Worm (Caenorhabditis elegans) whole organism, young adult: ENCODE measurements around the gene saps-1.

ENCODE experiments used
- F10E7.11 ChIP-seq: sonication (generic microtip); optimal IDR thresholded peaks from 2 replicates; lab custom pipeline; 2017; ENCODE audit warnings: mild to moderate bottlenecking, missing genetic modification characterization, moderate library complexity, missing compliant biosample characterization
- F22D6.2 ChIP-seq: sonication (generic microtip); optimal IDR thresholded peaks from 2 replicates; lab custom pipeline; 2016; ENCODE audit warnings: mild to moderate bottlenecking, missing genetic modification characterization, missing compliant biosample characterization
- F23B12.7 ChIP-seq: sonication (generic microtip); optimal IDR thresholded peaks from 2 replicates; lab custom pipeline; 2017; ENCODE audit warnings: missing genetic modification characterization, mild to moderate bottlenecking, missing compliant biosample characterization, antibody characterized with exemption, moderate library complexity; ENCODE audit not compliant: insufficient read depth
- F37B4.10 ChIP-seq: fragments of 200-800 bp; sonication (Bioruptor generic); IDR thresholded peaks from 2 replicates; pipeline ENCODE4 v1.3.6; 2022; ENCODE audit warnings: missing genetic modification characterization, missing compliant biosample characterization
- F39B2.1 ChIP-seq: fragments of 200-800 bp; sonication (Bioruptor generic); IDR thresholded peaks from 2 replicates; pipeline ENCODE4 v1.3.6; 2022; ENCODE audit warnings: missing genetic modification reagents, missing genetic modification characterization, missing compliant biosample characterization
- F49E8.2 ChIP-seq: sonication (generic microtip); optimal IDR thresholded peaks from 3 replicates; lab custom pipeline; 2017; ENCODE audit warnings: missing genetic modification characterization, mild to moderate bottlenecking, missing compliant biosample characterization, antibody characterized with exemption, moderate library complexity; ENCODE audit not compliant: insufficient read depth
- F57C9.4 ChIP-seq: sonication (generic microtip); optimal IDR thresholded peaks from 2 replicates; lab custom pipeline; 2017; ENCODE audit warnings: mild to moderate bottlenecking, missing genetic modification characterization, missing compliant biosample characterization
- K11D2.4 ChIP-seq: fragments of 200-800 bp; sonication (Bioruptor generic); IDR thresholded peaks from 2 replicates; pipeline ENCODE4 v1.3.6; 2022; ENCODE audit warnings: missing genetic modification reagents, missing genetic modification characterization, missing compliant biosample characterization
- K12H6.12 ChIP-seq: fragments of 200-800 bp; sonication (Bioruptor generic); optimal IDR thresholded peaks from 2 replicates; lab custom pipeline; 2018; ENCODE audit warnings: mild to moderate bottlenecking, missing genetic modification characterization, missing compliant biosample characterization
- T26A5.8 ChIP-seq: sonication (generic microtip); optimal IDR thresholded peaks from 2 replicates; lab custom pipeline; 2016; ENCODE audit warnings: missing genetic modification characterization, missing compliant biosample characterization
- Y53F4B.3 ChIP-seq: fragments of 200-800 bp; sonication (Bioruptor generic); IDR thresholded peaks from 2 replicates; pipeline ENCODE4 v1.3.6; 2022; ENCODE audit warnings: missing genetic modification reagents, missing genetic modification characterization, missing compliant biosample characterization
- Y56A3A.18 ChIP-seq: fragments of 200-800 bp; sonication (Bioruptor generic); IDR thresholded peaks from 2 replicates; pipeline ENCODE4 v1.3.6; 2022; ENCODE audit warnings: missing genetic modification reagents, missing genetic modification characterization, missing compliant biosample characterization
- ZK185.1 ChIP-seq: sonication (generic microtip); optimal IDR thresholded peaks from 2 replicates; lab custom pipeline; 2016; ENCODE audit warnings: mild to moderate bottlenecking, missing genetic modification characterization, missing compliant biosample characterization; ENCODE audit not compliant: poor library complexity, severe bottlenecking
- athp-1 ChIP-seq: sonication (generic microtip); optimal IDR thresholded peaks from 2 replicates; lab custom pipeline; 2017; ENCODE audit warnings: mild to moderate bottlenecking, missing genetic modification characterization, missing compliant biosample characterization
- bed-1 ChIP-seq: fragments of 200-800 bp; sonication (Bioruptor generic); IDR thresholded peaks from 2 replicates; pipeline ENCODE4 v1.3.6; 2022; ENCODE audit warnings: missing genetic modification reagents, missing genetic modification characterization, missing compliant biosample characterization
- bed-2 ChIP-seq: fragments of 200-800 bp; sonication (Bioruptor generic); IDR thresholded peaks from 2 replicates; pipeline ENCODE4 v1.3.6; 2022; ENCODE audit warnings: missing genetic modification reagents, missing genetic modification characterization, missing compliant biosample characterization
- cebp-2 ChIP-seq: fragments of 200-800 bp; sonication (Bioruptor generic); IDR thresholded peaks from 2 replicates; pipeline ENCODE4 v1.3.6; 2022; ENCODE audit warnings: missing genetic modification characterization, missing compliant biosample characterization
- ceh-100 ChIP-seq: fragments of 200-800 bp; sonication (Bioruptor generic); IDR thresholded peaks from 2 replicates; pipeline ENCODE4 v1.3.6; 2022; ENCODE audit warnings: missing genetic modification reagents, missing genetic modification characterization, missing compliant biosample characterization
- ceh-58 ChIP-seq: fragments of 200-800 bp; sonication (Bioruptor generic); IDR thresholded peaks from 2 replicates; pipeline ENCODE4 v1.3.6; 2022; ENCODE audit warnings: missing genetic modification characterization, missing compliant biosample characterization
- ceh-91 ChIP-seq: fragments of 200-800 bp; sonication (Bioruptor generic); IDR thresholded peaks from 2 replicates; pipeline ENCODE4 v1.3.6; 2022; ENCODE audit warnings: missing genetic modification reagents, missing genetic modification characterization, missing compliant biosample characterization
- dox-1 ChIP-seq: fragments of 200-800 bp; sonication (Bioruptor generic); IDR thresholded peaks from 2 replicates; pipeline ENCODE4 v1.3.6; 2022; ENCODE audit warnings: missing genetic modification reagents, missing genetic modification characterization, missing compliant biosample characterization
- dpff-1 ChIP-seq: sonication (generic microtip); optimal IDR thresholded peaks from 2 replicates; lab custom pipeline; 2017; ENCODE audit warnings: mild to moderate bottlenecking, missing genetic modification characterization, missing compliant biosample characterization
- dpl-1 ChIP-seq: fragments of 150-350 bp; optimal IDR thresholded peaks from 2 replicates; lab custom pipeline; 2014; ENCODE audit warnings: missing biosample characterization, missing genetic modification reagents, missing genetic modification characterization
- ekl-4 ChIP-seq: fragments of 200-800 bp; sonication (Bioruptor generic); IDR thresholded peaks from 2 replicates; pipeline ENCODE4 v1.3.6; 2022; ENCODE audit warnings: missing genetic modification reagents, missing genetic modification characterization, missing compliant biosample characterization
- gei-17 ChIP-seq: fragments of 200-800 bp; sonication (Bioruptor generic); optimal IDR thresholded peaks from 2 replicates; lab custom pipeline; 2018; ENCODE audit warnings: mild to moderate bottlenecking, missing genetic modification characterization, missing compliant biosample characterization
- him-1 ChIP-seq: sonication (generic microtip); optimal IDR thresholded peaks from 2 replicates; lab custom pipeline; 2016; ENCODE audit warnings: missing genotype, missing genetic modification reagents, missing genetic modification characterization, missing compliant biosample characterization
- hmg-1.2 ChIP-seq: fragments of 200-800 bp; sonication (Bioruptor generic); IDR thresholded peaks from 2 replicates; pipeline ENCODE4 v1.3.6; 2022; ENCODE audit warnings: missing genetic modification reagents, missing genetic modification characterization, missing compliant biosample characterization
- hmg-20 ChIP-seq: fragments of 200-800 bp; sonication (Bioruptor generic); IDR thresholded peaks from 2 replicates; pipeline ENCODE4 v1.3.6; 2022; ENCODE audit warnings: missing genetic modification reagents, missing genetic modification characterization, missing compliant biosample characterization
- hrde-1 ChIP-seq: sonication (generic microtip); optimal IDR thresholded peaks from 2 replicates; lab custom pipeline; 2016; ENCODE audit warnings: missing genetic modification characterization, mild to moderate bottlenecking, missing compliant biosample characterization, moderate library complexity, missing genotype, missing genetic modification reagents, borderline replicate concordance
- let-607 ChIP-seq, 2 experiments: fragments of 200-800 bp in 1 of 2; sonication (Bioruptor generic) in 1 of 2; sonication (generic microtip) in 1 of 2; optimal IDR thresholded peaks; 2 replicates each; lab custom pipeline; 2016 to 2018; ENCODE audit warnings: mild to moderate bottlenecking in 2 of 2, missing compliant biosample characterization in 2 of 2, missing genetic modification characterization in 2 of 2, moderate library complexity in 2 of 2, missing genotype in 1 of 2
- lin-40 ChIP-seq: sonication (generic microtip); optimal IDR thresholded peaks from 2 replicates; lab custom pipeline; 2016; ENCODE audit warnings: missing genetic modification characterization, mild to moderate bottlenecking, missing compliant biosample characterization, missing genotype, missing genetic modification reagents
- madf-10 ChIP-seq: sonication (generic microtip); optimal IDR thresholded peaks from 2 replicates; lab custom pipeline; 2016; ENCODE audit warnings: mild to moderate bottlenecking, missing genetic modification characterization, missing compliant biosample characterization
- madf-6 ChIP-seq: fragments of 200-800 bp; sonication (Bioruptor generic); IDR thresholded peaks from 2 replicates; pipeline ENCODE4 v1.3.6; 2022; ENCODE audit warnings: missing genetic modification reagents, missing genetic modification characterization, missing compliant biosample characterization
- mel-28 ChIP-seq: sonication (generic microtip); optimal IDR thresholded peaks from 2 replicates; lab custom pipeline; 2016; ENCODE audit warnings: borderline replicate concordance, mild to moderate bottlenecking, missing genetic modification characterization, missing compliant biosample characterization
- mxl-1 ChIP-seq: sonication (generic microtip); optimal IDR thresholded peaks from 2 replicates; lab custom pipeline; 2016; ENCODE audit warnings: missing genetic modification characterization, missing compliant biosample characterization
- nfya-1 ChIP-seq: sonication (generic microtip); optimal IDR thresholded peaks from 2 replicates; lab custom pipeline; 2017; ENCODE audit warnings: antibody characterized with exemption, missing compliant biosample characterization, missing genetic modification characterization, borderline replicate concordance; ENCODE audit not compliant: insufficient read depth
- nfya-2 ChIP-seq: fragments of 200-800 bp; sonication (Bioruptor generic); IDR thresholded peaks from 2 replicates; pipeline ENCODE4 v1.3.6; 2022; ENCODE audit warnings: missing genetic modification reagents, missing genetic modification characterization, missing compliant biosample characterization
- nhr-27 ChIP-seq: fragments of 200-800 bp; sonication (Bioruptor generic); optimal IDR thresholded peaks from 2 replicates; lab custom pipeline; 2018; ENCODE audit warnings: mild to moderate bottlenecking, missing genetic modification characterization, moderate library complexity, missing compliant biosample characterization
- nhr-80 ChIP-seq: sonication (generic microtip); optimal IDR thresholded peaks from 2 replicates; lab custom pipeline; 2016; ENCODE audit warnings: missing genetic modification characterization, missing compliant biosample characterization
- repo-1 ChIP-seq: sonication (generic microtip); optimal IDR thresholded peaks from 2 replicates; lab custom pipeline; 2017; ENCODE audit warnings: mild to moderate bottlenecking, missing genetic modification characterization, missing compliant biosample characterization
- tlf-1 ChIP-seq: fragments of 200-800 bp; sonication (Bioruptor generic); optimal IDR thresholded peaks from 2 replicates; lab custom pipeline; 2018; ENCODE audit warnings: mild to moderate bottlenecking, missing genetic modification characterization, missing compliant biosample characterization
- unc-130 ChIP-seq: sonication (generic microtip); optimal IDR thresholded peaks from 2 replicates; lab custom pipeline; 2016; ENCODE audit warnings: missing genetic modification reagents, missing genetic modification characterization, missing compliant biosample characterization
- ztf-28 ChIP-seq: fragments of 200-800 bp; sonication (Bioruptor generic); IDR thresholded peaks from 2 replicates; pipeline ENCODE4 v1.3.6; 2022; ENCODE audit warnings: missing genetic modification reagents, missing genetic modification characterization, missing compliant biosample characterization
- ztf-3 ChIP-seq: fragments of 200-800 bp; sonication (Bioruptor generic); optimal IDR thresholded peaks from 2 replicates; lab custom pipeline; 2018; ENCODE audit warnings: mild to moderate bottlenecking, missing genetic modification characterization, missing compliant biosample characterization
- ztf-6 ChIP-seq: fragments of 200-800 bp; sonication (Bioruptor generic); IDR thresholded peaks from 2 replicates; pipeline ENCODE4 v1.3.6; 2022; ENCODE audit warnings: missing genetic modification reagents, missing genetic modification characterization, missing compliant biosample characterization

saps-1 gene

ce11 chrII:11288148-11288547, 9.3 kb upstream of the saps-1 start:
- TF ChIP-seq F57C9.4 (tag; lab: Kevin White, UChicago) (no peak), F49E8.2 (no peak)
- TF ChIP-seq, all 124 proteins: peak for 0

ce11 chrII:11290109-11290784, 7.2 kb upstream of the saps-1 start, which contains the start of gene C47G2.3:
C47G2.3 (minus strand) TSS chrII:11290159.
- TF ChIP-seq him-1 (tag; lab: Kevin White, UChicago) (peak; percentile 38), dox-1 (GFP tag; lab: Robert Waterston, UW) (peak; percentile 31; the same call in 1 of the 2 replicates), madf-10 (tag; lab: Kevin White, UChicago) (peak; percentile 9), nfya-2 (GFP tag; lab: Robert Waterston, UW) (no peak), F22D6.2 (tag; lab: Kevin White, UChicago) (no peak), ztf-3 (no peak), ekl-4 (GFP tag; lab: Robert Waterston, UW) (peak; percentile 37; the same call in 1 of the 2 replicates), bed-1 (GFP tag; lab: Robert Waterston, UW) (no peak), cebp-2 (GFP tag; lab: Robert Waterston, UW) (no peak), bed-2 (GFP tag; lab: Robert Waterston, UW) (0 out of 2 replicates have a peak, but pooled peaks have one; percentile 51), nhr-27 (tag; lab: Kevin White, UChicago) (no peak), mel-28 (tag; lab: Kevin White, UChicago) (no peak), Y53F4B.3 (GFP tag; lab: Robert Waterston, UW) (no peak), nhr-80 (tag; lab: Kevin White, UChicago) (no peak), lin-40 (tag; lab: Kevin White, UChicago) (no peak), hmg-20 (0 out of 2 replicates have a peak, but pooled peaks have one; percentile 26), dpff-1 (tag; lab: Kevin White, UChicago) (no peak), dpl-1 (peak; percentile 25), F10E7.11 (tag; lab: Kevin White, UChicago) (no peak), F57C9.4 (tag; lab: Kevin White, UChicago) (no peak), madf-6 (GFP tag; lab: Robert Waterston, UW) (peak; percentile 74), F23B12.7 (tag; lab: Kevin White, UChicago) (no peak), repo-1 (tag; lab: Kevin White, UChicago) (no peak), F39B2.1 (GFP tag; lab: Robert Waterston, UW) (0 out of 2 replicates have a peak, but pooled peaks have one; percentile 3), F37B4.10 (GFP tag; lab: Robert Waterston, UW) (no peak), ztf-28 (GFP tag; lab: Robert Waterston, UW) (no peak), let-607 (tag; optimal IDR thresholded peaks at IDR 0.05; lab: Kevin White, UChicago) (peak in 1 of 2 experiments; percentile 51), hmg-1.2 (GFP tag; lab: Robert Waterston, UW) (0 out of 2 replicates have a peak, but pooled peaks have one; percentile 8), gei-17 (GFP tag; lab: Kevin White, UChicago) (no peak), nfya-1 (tag; lab: Kevin White, UChicago) (no peak), ceh-58 (GFP tag; lab: Robert Waterston, UW) (no peak), tlf-1 (GFP tag; lab: Kevin White, UChicago) (peak; percentile 17), mxl-1 (tag; lab: Kevin White, UChicago) (no peak), athp-1 (tag; lab: Kevin White, UChicago) (peak; percentile 67), ZK185.1 (peak; percentile 77), ceh-100 (GFP tag; lab: Robert Waterston, UW) (no peak), T26A5.8 (tag; lab: Kevin White, UChicago) (no peak), hrde-1 (peak; percentile 69), K11D2.4 (GFP tag; lab: Robert Waterston, UW) (no peak), ceh-91 (GFP tag; lab: Robert Waterston, UW) (peak; percentile 49; the same call in 1 of the 2 replicates), Y56A3A.18 (no peak), ztf-6 (GFP tag; lab: Robert Waterston, UW) (no peak), K12H6.12 (no peak), unc-130 (peak; percentile 72)
